Fruit fly (Drosophila melanogaster): Measurements from ENCODE around the gene CG8087.
A peak's percentile ranks its signal among the peaks of the same experiment; 100 is the strongest.

Gene CG8087

dm6 chr3R:14557480-14558354 is 6.9 kb downstream of the CG8087 start, which contains the start of gene Pde6 (continued):
- peak; percentile 0 for TF ChIP-seq CG8632 (GFP tag; optimal IDR thresholded peaks at IDR 0.05)
- no peak for TF ChIP-seq cyc (GFP tag; optimal IDR thresholded peaks at IDR 0.05)
- TF ChIP-seq CG11902 (GFP tag; optimal IDR thresholded peaks at IDR 0.05), result no peak
- TF ChIP-seq svp (GFP tag), result peak; percentile 52
- no peak for TF ChIP-seq Smox (GFP tag; optimal IDR thresholded peaks at IDR 0.05)
- peak; percentile 33 for TF ChIP-seq CG3032 (tag; optimal IDR thresholded peaks at IDR 0.05)
- peak; percentile 91 for TF ChIP-seq CG6163 (GFP tag; IDR thresholded peaks at IDR 0.05)
- TF ChIP-seq Sox102F (GFP tag; optimal IDR thresholded peaks at IDR 0.05), result no peak
- TF ChIP-seq CG31627 (GFP tag; optimal IDR thresholded peaks at IDR 0.05), result no peak
- TF ChIP-seq acj6 (GFP tag; optimal IDR thresholded peaks at IDR 0.05), result no peak
- no peak for TF ChIP-seq CG11762 (GFP tag; optimal IDR thresholded peaks at IDR 0.05; ENCODE audit: insufficient read depth)
- TF ChIP-seq dsx (GFP tag; optimal IDR thresholded peaks at IDR 0.05; ENCODE audit: poor library complexity, severe bottlenecking), result peak; percentile 58
- peak; percentile 74 for TF ChIP-seq net (GFP tag; optimal IDR thresholded peaks at IDR 0.05)
- no peak for TF ChIP-seq CG6792 (GFP tag; optimal IDR thresholded peaks at IDR 0.05)
- no peak for TF ChIP-seq CG10669 (GFP tag; optimal IDR thresholded peaks at IDR 0.05)
- peak; percentile 76 for TF ChIP-seq CG15336 (GFP tag; IDR thresholded peaks at IDR 0.05)
- no peak for TF ChIP-seq topi (GFP tag; optimal IDR thresholded peaks at IDR 0.05)
- TF ChIP-seq Met (GFP tag; optimal IDR thresholded peaks at IDR 0.05), result no peak
- peak; percentile 43 for TF ChIP-seq Hr4 (GFP tag; optimal IDR thresholded peaks at IDR 0.05)
- TF ChIP-seq CG3919 (GFP tag; optimal IDR thresholded peaks at IDR 0.05), result peak; percentile 12
- peak; percentile 32 for TF ChIP-seq Eip75B (GFP tag; optimal IDR thresholded peaks at IDR 0.05)
- peak; percentile 65 for TF ChIP-seq Lpt (GFP tag; optimal IDR thresholded peaks at IDR 0.05)
- TF ChIP-seq vri (GFP tag; optimal IDR thresholded peaks at IDR 0.05), result no peak
- TF ChIP-seq fkh (GFP tag; optimal IDR thresholded peaks at IDR 0.05), result peak; percentile 5
- TF ChIP-seq OdsH (GFP tag; optimal IDR thresholded peaks at IDR 0.05), result no peak
- TF ChIP-seq CG32006 (GFP tag; optimal IDR thresholded peaks at IDR 0.05), result peak; percentile 78
- no peak for TF ChIP-seq fd59A (GFP tag; optimal IDR thresholded peaks at IDR 0.05)
- TF ChIP-seq Blimp-1 (GFP tag; optimal IDR thresholded peaks at IDR 0.05), result no peak
- peak; percentile 28 for TF ChIP-seq spab (GFP tag; optimal IDR thresholded peaks at IDR 0.05)
- TF ChIP-seq CG1621 (tag; optimal IDR thresholded peaks at IDR 0.05), result peak; percentile 32
- peak; percentile 40 for TF ChIP-seq CG34406 (GFP tag; optimal IDR thresholded peaks at IDR 0.05)

dm6 chr3R:14555021-14555420 is 9.6 kb downstream of the CG8087 start:
- no peak for TF ChIP-seq svp (GFP tag)
- TF ChIP-seq CG6854 (GFP tag; optimal IDR thresholded peaks at IDR 0.05), result no peak
- no peak for TF ChIP-seq CG11294 (GFP tag; IDR thresholded peaks at IDR 0.05)
- TF ChIP-seq Ets21C (GFP tag; optimal IDR thresholded peaks at IDR 0.05), result no peak
- TF ChIP-seq CG4318 (GFP tag; optimal IDR thresholded peaks at IDR 0.05), result no peak

- TF ChIP-seq CG11902 (GFP tag; optimal IDR thresholded peaks at IDR 0.05), result no peak
- no peak for TF ChIP-seq net (GFP tag; optimal IDR thresholded peaks at IDR 0.05)
- no peak for TF ChIP-seq salr (GFP tag; optimal IDR thresholded peaks at IDR 0.05)
- TF ChIP-seq Hr4 (GFP tag; optimal IDR thresholded peaks at IDR 0.05), result no peak
- no peak for TF ChIP-seq svp (GFP tag)
- no peak for TF ChIP-seq CG32006 (GFP tag; optimal IDR thresholded peaks at IDR 0.05)
- TF ChIP-seq CG3032 (tag; optimal IDR thresholded peaks at IDR 0.05), result no peak
- no peak for TF ChIP-seq Eip75B (GFP tag; optimal IDR thresholded peaks at IDR 0.05)
Observed at dm6 chr3R:14548752-14549151, 15.9 kb downstream of the CG8087 start.

All from whole organism, prepupa.